Fruit fly (Drosophila melanogaster) ovary, adult (tissue): Measurements from ENCODE around the gene TyrR.

ENCODE experiments used
- CG17801 ChIP-seq: fragments of 200-800 bp; optimal IDR thresholded peaks from 2 replicates; lab custom pipeline; 2019; ENCODE audit warnings: missing biosample characterization, mild to moderate bottlenecking, missing genetic modification characterization, moderate library complexity; ENCODE audit not compliant: partially characterized antibody

Gene TyrR

DNA sequence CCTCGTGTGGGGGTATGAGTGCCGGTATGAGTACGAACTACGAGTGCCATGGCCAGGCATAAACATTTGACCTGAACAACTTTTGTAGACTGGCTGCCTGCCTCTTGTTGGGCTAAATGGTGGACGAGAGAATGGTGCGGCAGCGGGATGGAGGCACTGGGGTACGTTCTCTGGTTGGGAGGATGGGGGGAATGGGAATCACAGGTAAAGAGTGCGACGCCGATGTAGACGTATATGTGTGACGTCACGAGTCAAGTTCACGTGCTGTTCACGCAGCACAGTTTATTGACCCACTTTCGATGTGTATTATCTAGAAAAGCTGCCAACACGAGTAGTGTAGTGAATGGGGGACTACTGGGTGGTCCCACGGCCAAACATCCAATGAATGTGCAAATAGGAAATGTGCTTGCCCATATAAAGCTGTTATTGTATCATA is 56.0 kb downstream of the TyrR start:
- TF ChIP-seq CG17801 (GFP tag; lab: Kevin White, UChicago) = no peak

DNA sequence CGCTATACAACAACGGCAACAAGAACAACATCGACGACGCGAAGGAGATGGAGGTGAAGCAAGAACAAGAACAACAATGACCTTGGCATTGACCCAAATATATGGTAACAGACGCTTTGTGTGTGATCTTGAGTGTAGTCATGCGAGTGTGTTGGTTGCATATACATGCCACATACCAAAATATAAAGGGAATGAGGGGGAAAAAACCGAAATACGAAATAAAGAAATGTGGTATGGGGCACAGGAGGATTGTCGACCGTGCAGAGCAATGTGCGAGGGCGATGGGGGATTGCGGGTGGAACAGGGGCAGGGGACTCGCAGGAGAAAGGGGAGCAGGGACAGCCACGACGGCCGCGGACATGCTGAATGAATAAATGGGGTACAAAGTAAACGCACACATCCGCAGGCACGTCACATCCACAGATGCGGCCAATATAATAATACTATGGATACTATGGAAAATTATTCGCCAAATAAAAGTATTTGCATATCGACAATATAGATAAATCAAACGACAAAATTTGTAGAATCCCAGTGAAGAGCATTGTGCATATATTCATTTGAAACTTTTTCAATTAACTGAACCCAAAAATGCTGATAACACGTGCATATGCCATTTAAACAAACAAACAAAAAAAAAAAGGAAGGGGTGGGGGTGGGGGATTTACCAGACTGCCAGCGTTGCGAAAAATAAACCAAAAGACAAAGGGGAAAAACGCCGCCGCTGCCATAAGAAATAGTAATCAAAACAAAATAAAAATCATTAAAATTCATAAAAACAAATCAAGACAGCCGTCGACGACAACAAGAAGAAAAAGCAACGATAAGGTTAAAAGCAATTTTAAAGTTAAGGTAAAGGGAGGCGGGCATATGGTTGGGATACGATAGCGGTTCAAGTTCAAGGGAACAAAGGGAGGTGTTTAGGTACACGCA is 56.8 kb downstream of the TyrR start:
- TF ChIP-seq CG17801 (GFP tag; lab: Kevin White, UChicago) = peak; percentile 70

DNA sequence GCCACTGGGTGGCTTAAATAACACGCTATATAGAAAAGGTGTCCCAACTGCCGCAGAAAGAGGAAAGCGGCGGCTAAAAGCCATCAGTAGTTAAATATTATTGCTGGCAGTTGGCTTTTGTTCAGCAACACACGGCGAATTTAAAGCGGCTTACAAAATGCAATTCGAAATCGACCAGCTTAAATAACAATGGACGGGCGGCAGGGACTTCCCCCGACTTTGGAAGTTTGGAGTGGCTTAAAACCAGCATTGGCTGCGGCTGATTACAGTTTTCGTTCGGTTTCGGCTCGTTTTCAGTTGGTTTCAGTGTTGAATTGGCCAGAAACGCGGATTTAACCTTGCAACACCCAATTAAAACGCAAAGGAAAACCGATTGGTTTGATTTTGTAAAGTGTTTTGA is 57.8 kb downstream of the TyrR start:
- TF ChIP-seq CG17801 (GFP tag; lab: Kevin White, UChicago) = no peak

DNA sequence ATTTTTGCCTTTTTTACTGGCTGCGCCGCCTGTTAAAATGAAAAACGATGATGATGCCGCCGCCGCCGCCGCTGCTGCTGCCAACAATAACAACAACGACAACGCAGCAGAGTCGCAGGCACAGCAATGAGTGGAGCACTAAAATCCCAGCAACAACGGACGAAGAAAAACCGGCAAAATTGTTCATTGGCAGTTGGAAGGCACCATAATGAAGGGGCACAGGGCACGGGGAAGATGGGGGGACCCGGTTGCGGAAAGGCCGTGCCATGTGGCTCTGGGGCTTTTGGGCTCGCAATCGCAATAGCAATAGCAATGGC is 58.5 kb downstream of the TyrR start:
- no peak for TF ChIP-seq CG17801 (GFP tag; lab: Kevin White, UChicago)

DNA sequence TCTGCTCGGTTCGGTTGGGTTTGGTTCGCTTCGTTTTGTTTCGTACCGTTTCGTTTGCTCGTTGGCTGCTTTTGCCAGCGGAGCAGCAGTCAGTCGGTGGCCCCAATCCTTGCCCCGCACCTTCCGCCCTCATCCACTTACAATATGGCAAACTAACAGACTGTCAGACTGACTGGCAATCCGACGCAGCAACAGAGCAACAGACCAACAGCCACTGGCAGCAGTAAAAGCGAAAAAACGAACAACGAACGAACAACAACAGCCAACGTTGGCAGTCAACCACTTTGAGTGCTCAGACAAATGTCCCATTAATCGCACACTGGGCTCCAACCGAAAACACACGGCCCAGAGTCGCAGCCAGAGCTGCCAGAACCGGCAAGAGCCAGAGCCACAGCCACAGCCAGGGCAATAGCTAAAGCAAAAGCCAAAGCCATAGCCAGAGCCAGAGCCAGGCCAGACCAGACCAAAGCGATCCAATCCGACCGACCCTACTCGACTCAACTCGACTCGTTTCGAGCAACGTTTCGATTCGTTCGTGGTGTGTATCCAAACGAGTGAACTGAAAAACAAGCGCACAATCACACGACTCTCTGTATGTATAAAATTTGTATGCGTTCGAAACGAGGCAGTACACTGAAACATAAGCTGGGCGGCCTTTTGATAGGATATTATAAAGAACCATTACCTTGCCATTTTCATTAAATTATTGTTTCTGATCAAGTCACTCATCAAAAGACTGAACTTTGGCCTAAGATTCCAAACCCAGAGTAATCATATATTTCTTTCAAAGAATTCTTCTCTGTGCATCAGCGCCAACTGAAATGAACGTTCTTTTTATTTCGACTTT is 59.1 kb downstream of the TyrR start:
- peak; percentile 98 for TF ChIP-seq CG17801 (GFP tag; lab: Kevin White, UChicago)

DNA sequence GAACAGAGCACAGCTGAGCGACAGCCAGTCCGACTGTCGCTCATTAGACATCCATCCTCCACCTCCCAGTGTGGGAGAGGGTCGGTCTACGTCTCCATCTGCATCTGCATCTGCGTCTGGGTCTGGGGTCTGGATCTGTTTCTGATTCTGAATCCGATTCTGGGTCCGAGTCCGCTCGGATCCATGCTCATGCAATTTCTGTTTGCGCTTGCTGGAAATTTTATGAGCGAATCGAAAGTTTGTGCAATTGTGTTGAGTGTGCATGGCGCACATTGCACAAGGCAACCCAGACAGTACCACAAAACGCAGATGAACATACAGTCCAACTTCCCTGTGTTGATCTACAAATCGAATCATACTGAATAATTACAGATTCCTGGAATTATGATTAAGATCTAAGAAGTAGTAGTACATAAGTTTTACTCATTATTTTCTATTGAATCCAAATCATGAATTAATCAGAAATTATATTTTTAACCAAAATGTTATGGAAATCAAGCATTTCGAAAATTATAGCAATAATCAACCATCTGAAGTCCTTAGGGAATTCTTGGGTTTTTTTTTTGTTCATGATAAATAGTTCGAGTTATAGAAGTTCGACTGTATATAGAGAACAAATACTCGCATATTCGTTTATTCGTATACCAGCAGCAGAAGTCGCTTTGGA is 59.8 kb downstream of the TyrR start:
- peak; percentile 87 for TF ChIP-seq CG17801 (GFP tag; lab: Kevin White, UChicago)

dm6 chr3R:17701971-17702845 is 60.8 kb downstream of the TyrR start:
- no peak for TF ChIP-seq CG17801 (GFP tag; lab: Kevin White, UChicago)

dm6 chr3R:17701131-17701593 is 61.8 kb downstream of the TyrR start:
- TF ChIP-seq CG17801 (GFP tag; lab: Kevin White, UChicago) = no peak

dm6 chr3R:17700488-17701130 is 62.4 kb downstream of the TyrR start:
- TF ChIP-seq CG17801 (GFP tag; lab: Kevin White, UChicago) = peak; percentile 99
